Fruit fly (Drosophila melanogaster) whole organism: ENCODE data around the gene GlyRS.

ENCODE experiments used
- CG8478 ChIP-seq: fragments of >200 bp; optimal IDR thresholded peaks from 2 replicates; lab custom pipeline; 2018; ENCODE audit warnings: inconsistent platforms
- Dll ChIP-seq: fragments of >200 bp; optimal IDR thresholded peaks from 2 replicates; lab custom pipeline; 2017
- EcR ChIP-seq, 2 experiments: fragments of >200 bp; optimal IDR thresholded peaks; 2 replicates each; lab custom pipeline; 2017; ENCODE audit warnings: missing biosample characterization in 2 of 2, missing genetic modification characterization in 2 of 2, missing genetic modification reagents in 2 of 2
- pan ChIP-seq: fragments of >200 bp; optimal IDR thresholded peaks from 2 replicates; lab custom pipeline; 2017
- psq ChIP-seq: fragments of >200 bp; optimal IDR thresholded peaks from 2 replicates; lab custom pipeline; 2017
- usp ChIP-seq: fragments of >200 bp; optimal IDR thresholded peaks from 2 replicates; lab custom pipeline; 2017; ENCODE audit warnings: missing biosample characterization, missing genetic modification characterization, mixed read lengths

GlyRS gene

dm6 chr3L:15093929-15094588, 883 bp upstream of the GlyRS start:
- TF ChIP-seq Dll (lab: Kevin White, UChicago) (no peak), CG8478 (no peak), pan (lab: Kevin White, UChicago) (no peak), EcR (GFP tag; optimal IDR thresholded peaks at IDR 0.05; lab: Kevin White, UChicago) (no peak), usp (GFP tag; lab: Kevin White, UChicago) (no peak), psq (lab: Kevin White, UChicago) (no peak)

- TF ChIP-seq Dll (lab: Kevin White, UChicago) (no peak), usp (GFP tag; lab: Kevin White, UChicago) (no peak), EcR (GFP tag; optimal IDR thresholded peaks at IDR 0.05; lab: Kevin White, UChicago) (no peak), CG8478 (no peak), pan (lab: Kevin White, UChicago) (no peak), psq (lab: Kevin White, UChicago) (no peak)
Observed at dm6 chr3L:15097878-15098520, 3.1 kb downstream of the GlyRS start, which contains the start of gene Ctps. Gene Ctps (plus strand): TSS chr3L:15097914.

- TF ChIP-seq psq (lab: Kevin White, UChicago): no peak
- TF ChIP-seq pan (lab: Kevin White, UChicago): no peak
- TF ChIP-seq Dll (lab: Kevin White, UChicago): no peak
- TF ChIP-seq EcR (GFP tag; optimal IDR thresholded peaks at IDR 0.05; lab: Kevin White, UChicago): no peak
- TF ChIP-seq CG8478: no peak
- TF ChIP-seq usp (GFP tag; lab: Kevin White, UChicago): no peak
Observed at dm6 chr3L:15098659-15099512, 3.9 kb downstream of the GlyRS start.

- TF ChIP-seq Dll (lab: Kevin White, UChicago) (no peak), usp (GFP tag; lab: Kevin White, UChicago) (no peak), CG8478 (no peak), pan (lab: Kevin White, UChicago) (no peak), EcR (GFP tag; optimal IDR thresholded peaks at IDR 0.05; lab: Kevin White, UChicago) (no peak), psq (lab: Kevin White, UChicago) (no peak)
Observed at dm6 chr3L:15099541-15099940, 4.6 kb downstream of the GlyRS start.

dm6 chr3L:15100983-15101382, 6.0 kb downstream of the GlyRS start:
- TF ChIP-seq EcR (GFP tag; optimal IDR thresholded peaks at IDR 0.05; lab: Kevin White, UChicago) (no peak), usp (GFP tag; lab: Kevin White, UChicago) (no peak), pan (lab: Kevin White, UChicago) (no peak), psq (lab: Kevin White, UChicago) (no peak), CG8478 (no peak), Dll (lab: Kevin White, UChicago) (no peak)

dm6 chr3L:15101639-15102413, 6.9 kb downstream of the GlyRS start:
- TF ChIP-seq CG8478 (no peak), Dll (lab: Kevin White, UChicago) (peak; percentile 68), usp (GFP tag; lab: Kevin White, UChicago) (no peak)

- TF ChIP-seq usp (GFP tag; lab: Kevin White, UChicago) (no peak), pan (lab: Kevin White, UChicago) (no peak), psq (lab: Kevin White, UChicago) (no peak), Dll (lab: Kevin White, UChicago) (peak; percentile 28), CG8478 (no peak), EcR (GFP tag; optimal IDR thresholded peaks at IDR 0.05; lab: Kevin White, UChicago) (no peak)
Observed at dm6 chr3L:15102669-15103309, 7.8 kb downstream of the GlyRS start.

- peak; percentile 21 for TF ChIP-seq CG8478
- TF ChIP-seq EcR (GFP tag; optimal IDR thresholded peaks at IDR 0.05; lab: Kevin White, UChicago): no peak
- TF ChIP-seq Dll (lab: Kevin White, UChicago): peak; percentile 65
- no peak for TF ChIP-seq psq (lab: Kevin White, UChicago)
Observed at dm6 chr3L:15103988-15104848, 9.3 kb downstream of the GlyRS start.

dm6 chr3L:15104849-15105555, 10.1 kb downstream of the GlyRS start:
- TF ChIP-seq psq (lab: Kevin White, UChicago): no peak
- TF ChIP-seq Dll (lab: Kevin White, UChicago): no peak
- no peak for TF ChIP-seq CG8478
- no peak for TF ChIP-seq EcR (GFP tag; optimal IDR thresholded peaks at IDR 0.05; lab: Kevin White, UChicago)
- no peak for TF ChIP-seq pan (lab: Kevin White, UChicago)
- TF ChIP-seq usp (GFP tag; lab: Kevin White, UChicago): no peak
